Worm (Caenorhabditis elegans): ENCODE measurements around the gene srh-15.

ce11 chrV:13285284-13285683 lies 35.5 kb upstream of the srh-15 start:
- TF ChIP-seq klf-2 (GFP tag; conservative IDR thresholded peaks at IDR 0.05) (no peak), tab-1 (GFP tag; IDR thresholded peaks at IDR 0.05) (no peak), cog-1 (tag; optimal IDR thresholded peaks at IDR 0.05) (no peak), med-1 (GFP tag; optimal IDR thresholded peaks at IDR 0.05; ENCODE audit: insufficient read depth) (no peak), T22C8.4 (GFP tag; IDR thresholded peaks at IDR 0.05) (no peak), ztf-29 (GFP tag; IDR thresholded peaks at IDR 0.05) (no peak)
